Fruit fly (Drosophila melanogaster): ENCODE measurements around the gene S-Lap2.

Gene S-Lap2

DNA sequence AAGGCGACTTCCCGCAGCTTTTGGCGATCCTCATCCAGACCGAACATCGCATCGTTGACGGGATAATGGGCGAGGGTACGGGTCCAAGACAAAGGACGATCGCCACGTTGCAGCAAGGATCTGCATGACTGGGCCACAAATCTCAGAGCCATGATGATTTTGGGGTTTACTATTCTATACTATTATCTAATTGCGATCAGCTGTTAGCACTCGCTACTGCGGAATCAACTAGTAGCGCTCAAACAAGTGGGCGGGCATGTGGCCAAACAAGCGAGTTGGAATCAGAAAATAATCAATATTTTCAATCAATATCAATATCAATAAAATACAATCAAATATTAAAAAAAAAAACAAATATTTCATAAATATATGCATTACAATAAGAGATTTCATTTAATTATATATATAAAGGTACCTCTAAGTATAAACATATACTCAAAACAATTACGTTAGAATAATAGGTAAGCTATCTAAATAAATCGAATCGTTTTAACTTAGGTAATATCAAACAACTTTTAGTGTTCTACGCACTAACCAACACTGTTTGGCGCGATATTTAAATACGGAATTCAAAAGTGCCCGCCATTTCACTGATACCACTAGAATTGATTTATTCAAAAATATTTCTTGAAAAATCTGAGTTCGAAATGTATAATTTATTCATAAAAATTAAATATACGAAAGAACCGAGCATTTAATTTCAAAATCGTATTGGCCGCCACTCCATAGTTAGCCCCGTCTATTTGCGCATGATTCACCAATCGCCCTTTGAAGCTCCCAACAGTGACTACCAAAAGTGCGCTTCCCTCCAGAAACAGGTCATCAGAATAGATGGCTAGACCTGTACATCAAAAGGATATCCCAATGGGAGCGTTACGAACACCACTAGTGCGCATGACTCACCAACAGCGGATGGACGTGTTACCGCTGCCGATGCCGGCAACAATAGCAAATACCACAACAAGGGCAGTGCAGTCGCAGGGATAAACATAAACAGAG, 43.5 kb upstream of the S-Lap2 start, which contains the start of the genes CG6638 and CG43078 (continued):
- TF ChIP-seq CG11723 (GFP tag; optimal IDR thresholded peaks at IDR 0.05) (no peak), abd-A (tag; optimal IDR thresholded peaks at IDR 0.05) (no peak), row (GFP tag; IDR thresholded peaks at IDR 0.05) (peak; percentile 30; the same call in 1 of the 3 replicates), caup (GFP tag; optimal IDR thresholded peaks at IDR 0.05; ENCODE audit: severe bottlenecking) (peak; percentile 31), Meics (GFP tag; optimal IDR thresholded peaks at IDR 0.05) (no peak), CG7372 (GFP tag; IDR thresholded peaks at IDR 0.05) (no peak), CG18476 (GFP tag; optimal IDR thresholded peaks at IDR 0.05) (no peak), CG12155 (GFP tag; optimal IDR thresholded peaks at IDR 0.05) (peak; percentile 99), kah (GFP tag; optimal IDR thresholded peaks at IDR 0.05) (peak; percentile 96), gce (GFP tag; IDR thresholded peaks at IDR 0.05) (no peak), cato (GFP tag; optimal IDR thresholded peaks at IDR 0.05; ENCODE audit: borderline replicate concordance) (no peak), Pdp1 (GFP tag; optimal IDR thresholded peaks at IDR 0.05) (peak in 1 of 2 experiments; percentile 92), CG16863 (GFP tag; optimal IDR thresholded peaks at IDR 0.05) (no peak), CG13287 (GFP tag; IDR thresholded peaks at IDR 0.05; ENCODE audit: partially characterized antibody) (0 out of 2 replicates have a peak, but pooled peaks have one; percentile 9), onecut (GFP tag; IDR thresholded peaks at IDR 0.05) (peak; percentile 78), MESR4 (GFP tag; optimal IDR thresholded peaks at IDR 0.05) (peak; percentile 67), tin (GFP tag; optimal IDR thresholded peaks at IDR 0.05) (peak; percentile 4), stc (GFP tag; IDR thresholded peaks at IDR 0.05) (no peak), CG15479 (GFP tag; optimal IDR thresholded peaks at IDR 0.05) (no peak), CG4424 (GFP tag; optimal IDR thresholded peaks at IDR 0.05) (no peak), CG8388 (GFP tag; optimal IDR thresholded peaks at IDR 0.05) (peak; percentile 89), pzg (GFP tag; optimal IDR thresholded peaks at IDR 0.05) (peak; percentile 23), Xbp1 (GFP tag; optimal IDR thresholded peaks at IDR 0.05) (peak; percentile 23), dpn (GFP tag; optimal IDR thresholded peaks at IDR 0.05) (peak in 1 of 2 experiments; percentile 12), CG10267 (tag; optimal IDR thresholded peaks at IDR 0.05) (peak; percentile 87), CG12391 (tag; optimal IDR thresholded peaks at IDR 0.05) (peak; percentile 48), MBD-R2 (GFP tag; IDR thresholded peaks at IDR 0.05) (peak; percentile 69)

DNA sequence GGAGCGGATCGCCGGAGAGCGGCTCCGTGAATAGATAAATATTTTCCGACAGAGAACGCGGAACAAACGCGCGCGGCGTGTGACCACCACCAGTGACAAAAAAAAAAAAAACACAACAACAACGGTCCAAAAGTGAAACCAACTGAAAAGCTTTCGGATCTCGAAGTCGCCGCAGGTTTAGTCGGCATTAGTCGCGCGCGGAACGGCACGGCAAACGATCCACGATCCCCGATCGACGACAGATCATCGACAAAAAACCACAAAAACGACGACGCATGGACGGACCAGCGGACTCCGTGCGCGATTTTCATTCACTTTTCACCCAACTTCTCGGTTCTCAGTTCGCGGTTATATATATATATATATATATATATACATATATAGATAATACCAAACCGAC, 41.2 kb upstream of the S-Lap2 start:
- no peak for TF ChIP-seq YL-1 (GFP tag; optimal IDR thresholded peaks at IDR 0.05)
- TF ChIP-seq Nf-YB (GFP tag; optimal IDR thresholded peaks at IDR 0.05): no peak
- TF ChIP-seq chm (GFP tag; IDR thresholded peaks at IDR 0.05): peak; percentile 39; the same call in 1 of the 2 replicates
- TF ChIP-seq CG17802 (tag; optimal IDR thresholded peaks at IDR 0.05): no peak
- TF ChIP-seq CoRest (tag; optimal IDR thresholded peaks at IDR 0.05): no peak
- TF ChIP-seq crol (GFP tag; IDR thresholded peaks at IDR 0.05): no peak
- peak; percentile 16; the same call in 1 of the 2 replicates for TF ChIP-seq E2f2 (GFP tag; IDR thresholded peaks at IDR 0.05)
- TF ChIP-seq CG8359 (GFP tag; optimal IDR thresholded peaks at IDR 0.05; ENCODE audit: borderline replicate concordance): no peak
- peak; percentile 49 for TF ChIP-seq lab (GFP tag; optimal IDR thresholded peaks at IDR 0.05)
- 0 out of 2 replicates have a peak, but pooled peaks have one; percentile 11 for TF ChIP-seq Drgx (GFP tag; IDR thresholded peaks at IDR 0.05)
- TF ChIP-seq Mrtf (GFP tag; IDR thresholded peaks at IDR 0.05): no peak
- no peak for TF ChIP-seq schlank (tag; optimal IDR thresholded peaks at IDR 0.05)
- peak; percentile 62 for TF ChIP-seq CG10543 (GFP tag; optimal IDR thresholded peaks at IDR 0.05)
- TF ChIP-seq hb (GFP tag; IDR thresholded peaks at IDR 0.05; ENCODE audit: partially characterized antibody): no peak
- TF ChIP-seq NC2β (GFP tag; optimal IDR thresholded peaks at IDR 0.05): no peak
- TF ChIP-seq CG2129 (GFP tag; IDR thresholded peaks at IDR 0.05; ENCODE audit: partially characterized antibody): no peak
- TF ChIP-seq Elba2 (GFP tag; optimal IDR thresholded peaks at IDR 0.05): no peak
- TF ChIP-seq grau (tag; optimal IDR thresholded peaks at IDR 0.05): no peak
- TF ChIP-seq CG6254 (GFP tag; optimal IDR thresholded peaks at IDR 0.05): no peak
- peak; percentile 77 for TF ChIP-seq Deaf1 (tag; optimal IDR thresholded peaks at IDR 0.05)
- TF ChIP-seq sob (GFP tag; IDR thresholded peaks at IDR 0.05): 0 out of 2 replicates have a peak, but pooled peaks have one; percentile 18
